Fruit fly (Drosophila melanogaster): ENCODE results near the gene CG13293.

The CG13293 gene

dm6 chr3L:6124616-6125408 lies 42.1 kb downstream of the CG13293 start (continued):
- TF ChIP-seq CG8478 (optimal IDR thresholded peaks at IDR 0.05) (no peak), Nf-YA (GFP tag; IDR thresholded peaks at IDR 0.05) (peak; percentile 83), CG31441 (GFP tag; IDR thresholded peaks at IDR 0.05) (peak; percentile 80), ERR (GFP tag; optimal IDR thresholded peaks at IDR 0.05) (peak; percentile 69), CG12391 (tag; optimal IDR thresholded peaks at IDR 0.05) (peak; percentile 56), gt (GFP tag; IDR thresholded peaks at IDR 0.05) (no peak), cg (GFP tag; optimal IDR thresholded peaks at IDR 0.05) (no peak), CG2129 (GFP tag; IDR thresholded peaks at IDR 0.05; ENCODE audit: partially characterized antibody) (no peak), az2 (GFP tag; optimal IDR thresholded peaks at IDR 0.05) (peak; percentile 32), dati (GFP tag; IDR thresholded peaks at IDR 0.05) (peak; percentile 83), yki (optimal IDR thresholded peaks at IDR 0.05) (peak; percentile 38), CoRest (tag; optimal IDR thresholded peaks at IDR 0.05) (peak; percentile 39), C15 (GFP tag; IDR thresholded peaks at IDR 0.05) (peak; percentile 81), her (GFP tag; optimal IDR thresholded peaks at IDR 0.05) (peak; percentile 64), Kr (GFP tag; optimal IDR thresholded peaks at IDR 0.05) (no peak), zen2 (GFP tag; IDR thresholded peaks at IDR 0.05; ENCODE audit: partially characterized antibody) (no peak), CG7357 (GFP tag; IDR thresholded peaks at IDR 0.05) (peak; percentile 88)

- TF ChIP-seq CG5180 (GFP tag; optimal IDR thresholded peaks at IDR 0.05) (peak; percentile 75), D (optimal IDR thresholded peaks at IDR 0.05) (peak; percentile 60), D (GFP tag; optimal IDR thresholded peaks at IDR 0.05) (no peak), pros (GFP tag; optimal IDR thresholded peaks at IDR 0.05) (no peak)
Measured at dm6 chr3L:6125409-6125689, 42.7 kb downstream of the CG13293 start.

DNA sequence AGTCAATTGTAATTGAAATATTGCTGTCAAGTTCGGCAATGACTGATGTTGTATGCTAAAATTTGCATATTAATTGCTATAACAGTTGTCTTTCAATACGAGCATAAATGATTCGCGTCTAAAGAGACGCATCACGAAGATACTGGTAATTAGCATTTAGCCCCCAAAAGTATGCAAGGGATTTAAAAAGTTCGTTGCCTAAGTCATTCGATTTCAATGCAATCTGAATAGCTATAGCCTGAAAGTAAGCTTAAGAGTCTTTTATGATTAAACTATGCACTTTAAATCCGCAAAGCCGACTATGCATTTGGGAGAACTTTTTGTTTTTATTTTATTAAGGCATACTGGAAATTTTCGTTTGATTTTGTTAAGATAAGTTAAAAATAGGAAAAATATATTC lies 46.9 kb downstream of the CG13293 start:
- TF ChIP-seq D19A (tag; optimal IDR thresholded peaks at IDR 0.05), result no peak
- no peak for TF ChIP-seq CG18599 (GFP tag; optimal IDR thresholded peaks at IDR 0.05)
- no peak for TF ChIP-seq Hey (tag; optimal IDR thresholded peaks at IDR 0.05)
- TF ChIP-seq zen (tag; optimal IDR thresholded peaks at IDR 0.05), result peak; percentile 63
- TF ChIP-seq croc (GFP tag; conservative IDR thresholded peaks at IDR 0.05), result no peak
- no peak for TF ChIP-seq ato (GFP tag; IDR thresholded peaks at IDR 0.05; ENCODE audit: partially characterized antibody)
- no peak for TF ChIP-seq Med (GFP tag)
- TF ChIP-seq lola (GFP tag; optimal IDR thresholded peaks at IDR 0.05), result peak in 1 of 3 experiments; percentile 38
- TF ChIP-seq vvl (GFP tag; IDR thresholded peaks at IDR 0.05), result peak; percentile 84
- no peak for TF ChIP-seq CG1792 (GFP tag; optimal IDR thresholded peaks at IDR 0.05)
- no peak for TF ChIP-seq ssp (GFP tag; IDR thresholded peaks at IDR 0.05)
- peak; percentile 24 for TF ChIP-seq pros (GFP tag; optimal IDR thresholded peaks at IDR 0.05)
- no peak for TF ChIP-seq CG18764 (GFP tag; optimal IDR thresholded peaks at IDR 0.05)
- no peak for TF ChIP-seq pnt (GFP tag; optimal IDR thresholded peaks at IDR 0.05)
- TF ChIP-seq amos (GFP tag; IDR thresholded peaks at IDR 0.05; ENCODE audit: partially characterized antibody), result peak; percentile 12; the same call in 1 of the 2 replicates
- TF ChIP-seq CG3726 (GFP tag; IDR thresholded peaks at IDR 0.05), result no peak
- no peak for TF ChIP-seq h (optimal IDR thresholded peaks at IDR 0.05)
- peak; percentile 48 for TF ChIP-seq Vsx1 (GFP tag; optimal IDR thresholded peaks at IDR 0.05)
- TF ChIP-seq CG11247 (GFP tag; IDR thresholded peaks at IDR 0.05), result peak; percentile 88
- no peak for TF ChIP-seq sens-2 (GFP tag; IDR thresholded peaks at IDR 0.05)
